Fruit fly (Drosophila melanogaster): ENCODE measurements around the gene Pyroxd1.

The Pyroxd1 gene

DNA sequence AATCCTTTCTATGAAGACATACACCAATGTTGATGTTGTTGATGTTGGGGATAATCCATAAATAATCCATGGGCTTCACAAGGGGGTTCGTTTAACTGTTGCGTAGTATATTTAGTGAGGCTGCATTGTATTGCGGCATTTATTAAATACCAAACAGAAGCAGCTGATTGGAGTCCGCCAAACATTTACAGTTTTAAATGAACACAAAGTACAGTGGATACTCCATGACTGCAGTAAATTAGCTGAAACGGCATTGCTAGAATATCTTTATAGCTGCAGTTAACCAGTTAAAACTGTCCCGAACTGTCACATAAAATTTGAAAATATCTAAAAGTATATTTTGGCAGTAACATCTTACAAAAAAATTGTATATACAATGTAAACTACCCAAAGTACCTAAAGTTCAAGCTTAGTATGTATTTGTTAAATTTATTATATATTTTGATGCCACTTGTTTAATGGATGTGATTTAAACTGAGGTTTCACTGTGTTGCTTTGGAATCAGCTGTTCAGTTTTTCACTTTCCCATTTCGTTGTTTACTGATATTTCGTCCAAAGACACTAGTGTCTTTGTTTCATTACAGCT lies at the start of gene Pyroxd1, which contains the start of gene CG10747 (continued):
- TF ChIP-seq lilli (GFP tag; optimal IDR thresholded peaks at IDR 0.05) (peak; percentile 98), CG6683 (GFP tag; optimal IDR thresholded peaks at IDR 0.05) (peak; percentile 89), slbo (GFP tag; IDR thresholded peaks at IDR 0.05) (peak; percentile 98), da (GFP tag; optimal IDR thresholded peaks at IDR 0.05) (peak; percentile 90), h (optimal IDR thresholded peaks at IDR 0.05) (no peak), CG10209 (GFP tag; optimal IDR thresholded peaks at IDR 0.05) (peak; percentile 98), Tbp (GFP tag; optimal IDR thresholded peaks at IDR 0.05) (no peak), lov (optimal IDR thresholded peaks at IDR 0.05) (no peak), lov (GFP tag; IDR thresholded peaks at IDR 0.05) (0 out of 3 replicates have a peak, but pooled peaks have one; percentile 65), slp2 (GFP tag; optimal IDR thresholded peaks at IDR 0.05) (peak; percentile 89), kah (GFP tag; optimal IDR thresholded peaks at IDR 0.05) (peak; percentile 90), CG31365 (tag; optimal IDR thresholded peaks at IDR 0.05) (peak; percentile 85), vfl (GFP tag; optimal IDR thresholded peaks at IDR 0.05) (peak; percentile 96), ind (GFP tag; optimal IDR thresholded peaks at IDR 0.05) (peak; percentile 97), CG13296 (GFP tag; optimal IDR thresholded peaks at IDR 0.05) (peak; percentile 97), Kr (GFP tag; optimal IDR thresholded peaks at IDR 0.05) (no peak), Aef1 (GFP tag; IDR thresholded peaks at IDR 0.05) (peak; percentile 95), mirr (GFP tag; optimal IDR thresholded peaks at IDR 0.05) (peak; percentile 93), CTCF (GFP tag; optimal IDR thresholded peaks at IDR 0.05) (peak; percentile 56), zen (tag; optimal IDR thresholded peaks at IDR 0.05) (peak; percentile 91), CG34376 (GFP tag; optimal IDR thresholded peaks at IDR 0.05) (peak; percentile 97), sc (optimal IDR thresholded peaks at IDR 0.05) (no peak), sc (GFP tag; optimal IDR thresholded peaks at IDR 0.05) (peak; percentile 94), CG8290 (GFP tag; optimal IDR thresholded peaks at IDR 0.05) (peak; percentile 83), CG8290 (tag; optimal IDR thresholded peaks at IDR 0.05) (peak; percentile 86 to 96), Oli (tag; optimal IDR thresholded peaks at IDR 0.05) (peak; percentile 97), CG17385 (GFP tag; optimal IDR thresholded peaks at IDR 0.05) (peak; percentile 94), fd64A (GFP tag; optimal IDR thresholded peaks at IDR 0.05) (peak; percentile 78), Six4 (GFP tag; optimal IDR thresholded peaks at IDR 0.05) (peak; percentile 93), emc (GFP tag; optimal IDR thresholded peaks at IDR 0.05) (peak; percentile 83), CG6175 (GFP tag; IDR thresholded peaks at IDR 0.05) (peak; percentile 88), CHES-1-like (GFP tag; optimal IDR thresholded peaks at IDR 0.05) (peak; percentile 90), Bdp1 (GFP tag; optimal IDR thresholded peaks at IDR 0.05) (peak; percentile 88), Atf3 (GFP tag; optimal IDR thresholded peaks at IDR 0.05) (peak; percentile 87), CG5245 (GFP tag; optimal IDR thresholded peaks at IDR 0.05) (peak; percentile 94), so (GFP tag; IDR thresholded peaks at IDR 0.05) (peak; percentile 96), CG1832 (GFP tag; optimal IDR thresholded peaks at IDR 0.05) (no peak), gem (tag; optimal IDR thresholded peaks at IDR 0.05) (peak; percentile 98), hkb (optimal IDR thresholded peaks at IDR 0.05) (no peak), hkb (GFP tag; IDR thresholded peaks at IDR 0.05) (peak; percentile 96), B-H2 (GFP tag; optimal IDR thresholded peaks at IDR 0.05) (peak; percentile 98), B-H1 (GFP tag; IDR thresholded peaks at IDR 0.05) (peak; percentile 91), dpn (GFP tag; optimal IDR thresholded peaks at IDR 0.05) (peak; percentile 97 to 98), Eip74EF (GFP tag; optimal IDR thresholded peaks at IDR 0.05) (peak in 1 of 2 experiments; percentile 95), grn (GFP tag; optimal IDR thresholded peaks at IDR 0.05) (peak; percentile 65), Rx (GFP tag; IDR thresholded peaks at IDR 0.05) (peak; percentile 87), Nf-YA (GFP tag; IDR thresholded peaks at IDR 0.05) (peak; percentile 91), CG18011 (GFP tag; optimal IDR thresholded peaks at IDR 0.05) (peak; percentile 89), Mrtf (GFP tag; IDR thresholded peaks at IDR 0.05) (peak; percentile 95), CG12104 (GFP tag; optimal IDR thresholded peaks at IDR 0.05) (peak; percentile 95), ac (GFP tag; optimal IDR thresholded peaks at IDR 0.05) (peak; percentile 90), ab (GFP tag; optimal IDR thresholded peaks at IDR 0.05) (peak; percentile 92), CG15514 (GFP tag; optimal IDR thresholded peaks at IDR 0.05) (peak; percentile 89)
